Fruit fly (Drosophila melanogaster) whole organism, prepupa: ENCODE measurements around the gene Klp98A.

Experiments used
- CG10669 ChIP-seq: fragments of 200-800 bp; sonication (Bioruptor generic); optimal IDR thresholded peaks from 3 replicates; lab custom pipeline; 2018; ENCODE audit warnings: missing biosample characterization, mild to moderate bottlenecking, missing genetic modification characterization, moderate library complexity
- CG11294 ChIP-seq: fragments of 200-800 bp; sonication (Bioruptor generic); IDR thresholded peaks from 2 replicates; pipeline ENCODE4 v1.3.6; 2022; ENCODE audit warnings: missing biosample characterization, missing genetic modification characterization
- CG11762 ChIP-seq: fragments of 200-800 bp; sonication (Bioruptor generic); optimal IDR thresholded peaks from 3 replicates; lab custom pipeline; 2016; ENCODE audit warnings: missing biosample characterization, missing genetic modification characterization; ENCODE audit not compliant: insufficient read depth
- CG11902 ChIP-seq: fragments of 200-800 bp; sonication (Bioruptor generic); optimal IDR thresholded peaks from 3 replicates; lab custom pipeline; 2016; ENCODE audit warnings: missing biosample characterization, missing genetic modification characterization
- CG15336 ChIP-seq: fragments of 200-800 bp; sonication (Bioruptor generic); IDR thresholded peaks from 2 replicates; pipeline ENCODE4 v1.3.6; 2022; ENCODE audit warnings: missing biosample characterization, missing genetic modification characterization
- CG1621 ChIP-seq: fragments of 200-800 bp; sonication (Bioruptor generic); optimal IDR thresholded peaks from 3 replicates; lab custom pipeline; 2018; ENCODE audit warnings: missing biosample characterization, mild to moderate bottlenecking, missing genetic modification characterization
- CG16779 ChIP-seq: fragments of 200-800 bp; sonication (Bioruptor generic); optimal IDR thresholded peaks from 3 replicates; lab custom pipeline; 2017; ENCODE audit warnings: missing biosample characterization, mild to moderate bottlenecking, missing genetic modification characterization
- CG3032 ChIP-seq: fragments of 200-800 bp; optimal IDR thresholded peaks from 2 replicates; lab custom pipeline; 2019; ENCODE audit warnings: missing biosample characterization, mild to moderate bottlenecking, missing genetic modification characterization, moderate library complexity
- CG31627 ChIP-seq: fragments of 200-800 bp; sonication (Bioruptor generic); optimal IDR thresholded peaks from 3 replicates; lab custom pipeline; 2016; ENCODE audit warnings: missing biosample characterization, missing genetic modification characterization
- CG32006 ChIP-seq: fragments of 200-800 bp; sonication (Bioruptor generic); optimal IDR thresholded peaks from 3 replicates; lab custom pipeline; 2017; ENCODE audit warnings: missing biosample characterization, mild to moderate bottlenecking, missing genetic modification characterization
- CG34406 ChIP-seq: fragments of 200-800 bp; sonication (Bioruptor generic); optimal IDR thresholded peaks from 3 replicates; lab custom pipeline; 2016; ENCODE audit warnings: missing biosample characterization, missing genetic modification characterization
- CG4318 ChIP-seq: fragments of 200-800 bp; sonication (Bioruptor generic); optimal IDR thresholded peaks from 3 replicates; lab custom pipeline; 2017; ENCODE audit warnings: missing biosample characterization, mild to moderate bottlenecking, missing genetic modification characterization
- CG6276 ChIP-seq: fragments of 200-800 bp; sonication (Bioruptor generic); optimal IDR thresholded peaks from 2 replicates; lab custom pipeline; 2017; ENCODE audit warnings: missing biosample characterization, mild to moderate bottlenecking, missing genetic modification characterization
- CG6792 ChIP-seq: fragments of 200-800 bp; sonication (Bioruptor generic); optimal IDR thresholded peaks from 3 replicates; lab custom pipeline; 2016; ENCODE audit warnings: missing biosample characterization, missing genetic modification characterization
- CG7368 ChIP-seq: fragments of 200-800 bp; sonication (Bioruptor generic); optimal IDR thresholded peaks from 3 replicates; lab custom pipeline; 2016; ENCODE audit warnings: missing biosample characterization, missing genetic modification characterization
- CG8119 ChIP-seq: fragments of 200-800 bp; sonication (Bioruptor generic); IDR thresholded peaks from 3 replicates; pipeline ENCODE4 v1.3.6; 2022; ENCODE audit warnings: missing biosample characterization, missing genetic modification characterization
- CG8319 ChIP-seq: fragments of 200-800 bp; sonication (Bioruptor generic); optimal IDR thresholded peaks from 3 replicates; lab custom pipeline; 2016; ENCODE audit warnings: missing biosample characterization, missing genetic modification characterization
- CG8632 ChIP-seq: fragments of 200-800 bp; sonication (Bioruptor generic); optimal IDR thresholded peaks from 3 replicates; lab custom pipeline; 2016; ENCODE audit warnings: missing biosample characterization, missing genetic modification characterization
- CG9139 ChIP-seq: fragments of 200-800 bp; sonication (Bioruptor generic); optimal IDR thresholded peaks from 3 replicates; lab custom pipeline; 2017; ENCODE audit warnings: missing biosample characterization, mild to moderate bottlenecking, missing genetic modification characterization
- Eip78C ChIP-seq: fragments of 200-800 bp; sonication (Bioruptor generic); peaks from one replicate; lab custom pipeline; 2016; ENCODE audit warnings: missing biosample characterization, missing genetic modification characterization
- Eip93F ChIP-seq: fragments of 200-800 bp; sonication (Bioruptor generic); optimal IDR thresholded peaks from 2 replicates; lab custom pipeline; 2016; ENCODE audit warnings: missing biosample characterization, mild to moderate bottlenecking, missing genetic modification characterization
- Ets21C ChIP-seq: fragments of 200-800 bp; sonication (Bioruptor generic); optimal IDR thresholded peaks from 3 replicates; lab custom pipeline; 2016; ENCODE audit warnings: missing biosample characterization, missing genetic modification characterization
- Gug ChIP-seq: fragments of 200-800 bp; sonication (Bioruptor generic); IDR thresholded peaks from 2 replicates; pipeline ENCODE4 v1.3.6; 2022; ENCODE audit warnings: missing biosample characterization, missing genetic modification characterization
- Hr38 ChIP-seq: sonication (Bioruptor generic); optimal IDR thresholded peaks from 2 replicates; lab custom pipeline; 2016; ENCODE audit warnings: missing biosample characterization, missing genetic modification characterization
- Hr4 ChIP-seq: fragments of 200-800 bp; sonication (Bioruptor generic); optimal IDR thresholded peaks from 3 replicates; lab custom pipeline; 2016; ENCODE audit warnings: missing biosample characterization, missing genetic modification characterization
- Met ChIP-seq: fragments of 200-800 bp; sonication (Bioruptor generic); optimal IDR thresholded peaks from 3 replicates; lab custom pipeline; 2016; ENCODE audit warnings: missing biosample characterization, missing genetic modification characterization
- OdsH ChIP-seq: fragments of 200-800 bp; sonication (Bioruptor generic); optimal IDR thresholded peaks from 3 replicates; lab custom pipeline; 2016; ENCODE audit warnings: missing biosample characterization, missing genetic modification characterization
- Smox ChIP-seq: fragments of 200-800 bp; sonication (Bioruptor generic); optimal IDR thresholded peaks from 3 replicates; lab custom pipeline; 2016; ENCODE audit warnings: missing biosample characterization, missing genetic modification characterization
- Sox102F ChIP-seq: fragments of 200-800 bp; sonication (Bioruptor generic); optimal IDR thresholded peaks from 2 replicates; lab custom pipeline; 2016; ENCODE audit warnings: missing biosample characterization, mild to moderate bottlenecking, missing genetic modification characterization
- Sox15 ChIP-seq: fragments of 200-800 bp; sonication (Bioruptor generic); optimal IDR thresholded peaks from 3 replicates; lab custom pipeline; 2016; ENCODE audit warnings: missing biosample characterization, missing genetic modification characterization
- achi ChIP-seq: fragments of 200-800 bp; sonication (Bioruptor generic); optimal IDR thresholded peaks from 3 replicates; lab custom pipeline; 2016; ENCODE audit warnings: missing biosample characterization, missing genetic modification characterization
- dac ChIP-seq: fragments of 200-800 bp; sonication (Bioruptor generic); optimal IDR thresholded peaks from 2 replicates; lab custom pipeline; 2017; ENCODE audit warnings: missing biosample characterization, mild to moderate bottlenecking, missing genetic modification characterization
- eg ChIP-seq: fragments of 200-800 bp; sonication (Bioruptor generic); IDR thresholded peaks from 3 replicates; pipeline ENCODE4 v1.3.6; 2022; ENCODE audit warnings: missing biosample characterization, missing genetic modification characterization
- esn ChIP-seq: fragments of 200-800 bp; sonication (Bioruptor generic); optimal IDR thresholded peaks from 2 replicates; lab custom pipeline; 2016; ENCODE audit warnings: missing biosample characterization, mild to moderate bottlenecking, missing genetic modification characterization, moderate library complexity
- fd85E ChIP-seq: fragments of 200-800 bp; sonication (Bioruptor generic); optimal IDR thresholded peaks from 3 replicates; lab custom pipeline; 2016; ENCODE audit warnings: missing biosample characterization, missing genetic modification characterization
- lz ChIP-seq: fragments of 200-800 bp; sonication (Bioruptor generic); optimal IDR thresholded peaks from 3 replicates; lab custom pipeline; 2016; ENCODE audit warnings: missing biosample characterization, missing genetic modification characterization
- net ChIP-seq: fragments of 200-800 bp; sonication (Bioruptor generic); optimal IDR thresholded peaks from 3 replicates; lab custom pipeline; 2016; ENCODE audit warnings: missing biosample characterization, missing genetic modification characterization
- pdm3 ChIP-seq: fragments of 200-800 bp; sonication (Bioruptor generic); optimal IDR thresholded peaks from 3 replicates; lab custom pipeline; 2016; ENCODE audit warnings: missing biosample characterization, missing genetic modification characterization
- salr ChIP-seq, 2 experiments: fragments of 200-800 bp; sonication (Bioruptor generic); optimal IDR thresholded peaks; 3 replicates each; lab custom pipeline; 2016 to 2018; ENCODE audit warnings: missing biosample characterization in 2 of 2, missing genetic modification characterization in 2 of 2, mild to moderate bottlenecking in 1 of 2
- spab ChIP-seq: fragments of 200-800 bp; sonication (Bioruptor generic); optimal IDR thresholded peaks from 2 replicates; lab custom pipeline; 2017; ENCODE audit warnings: missing biosample characterization, mild to moderate bottlenecking, missing genetic modification characterization, missing genetic modification reagents
- ss ChIP-seq, 2 experiments: fragments of 200-800 bp; sonication (Bioruptor generic); optimal IDR thresholded peaks; 2 replicates in 1 of 2; 3 replicates in 1 of 2; lab custom pipeline; 2017 to 2018; ENCODE audit warnings: mild to moderate bottlenecking in 2 of 2, missing biosample characterization in 2 of 2, missing genetic modification characterization in 2 of 2, moderate library complexity in 1 of 2
- vri ChIP-seq: fragments of 200-800 bp; sonication (Bioruptor generic); optimal IDR thresholded peaks from 3 replicates; lab custom pipeline; 2016; ENCODE audit warnings: missing biosample characterization, mild to moderate bottlenecking, missing genetic modification characterization

The Klp98A gene

dm6 chr3R:27569706-27570105, 10.8 kb upstream of the Klp98A start (continued):
- TF ChIP-seq CG11762, result peak; percentile 87
- TF ChIP-seq CG11294 (GFP tag; lab: Robert Waterston, UW), result peak; percentile 93
- TF ChIP-seq CG8119, result peak; percentile 96
- TF ChIP-seq salr (GFP tag; optimal IDR thresholded peaks at IDR 0.05; lab: Kevin White, UChicago), result peak in 1 of 2 experiments; percentile 32
- TF ChIP-seq CG16779 (tag; lab: Kevin White, UChicago), result peak; percentile 74
- TF ChIP-seq ss (GFP tag; optimal IDR thresholded peaks at IDR 0.05; lab: Kevin White, UChicago), result peak in 1 of 2 experiments; percentile 81
- TF ChIP-seq CG31627 (GFP tag; lab: Kevin White, UChicago), result peak; percentile 89
- TF ChIP-seq CG6276 (GFP tag; lab: Kevin White, UChicago), result peak; percentile 94
- no peak for TF ChIP-seq OdsH (GFP tag; lab: Kevin White, UChicago)
- peak; percentile 67 for TF ChIP-seq CG3032 (tag; lab: Kevin White, UChicago)
- peak; percentile 98 for TF ChIP-seq Eip78C (GFP tag; lab: Kevin White, UChicago)
- TF ChIP-seq CG8632 (GFP tag; lab: Kevin White, UChicago), result peak; percentile 74
- TF ChIP-seq lz (GFP tag; lab: Kevin White, UChicago), result peak; percentile 89
- peak; percentile 97 for TF ChIP-seq CG15336 (GFP tag; lab: Robert Waterston, UW)
- TF ChIP-seq Hr38 (GFP tag; lab: Kevin White, UChicago), result peak; percentile 61
- TF ChIP-seq Hr4 (GFP tag; lab: Kevin White, UChicago), result peak; percentile 96
- TF ChIP-seq Gug (GFP tag; lab: Robert Waterston, UW), result peak; percentile 93
- TF ChIP-seq CG32006 (GFP tag; lab: Kevin White, UChicago), result peak; percentile 94
- peak; percentile 69 for TF ChIP-seq spab (GFP tag; lab: Kevin White, UChicago)
- TF ChIP-seq Sox15 (GFP tag; lab: Kevin White, UChicago), result peak; percentile 72
- TF ChIP-seq Met (GFP tag; lab: Kevin White, UChicago), result peak; percentile 92
- TF ChIP-seq CG6792 (GFP tag; lab: Kevin White, UChicago), result peak; percentile 84
- TF ChIP-seq eg, result peak; percentile 98
- peak; percentile 45 for TF ChIP-seq Eip93F (GFP tag; lab: Kevin White, UChicago)
- TF ChIP-seq CG9139 (GFP tag; lab: Kevin White, UChicago), result peak; percentile 53
- TF ChIP-seq achi (GFP tag; lab: Kevin White, UChicago), result peak; percentile 93
- no peak for TF ChIP-seq Ets21C
- TF ChIP-seq Sox102F (GFP tag; lab: Kevin White, UChicago), result no peak
- peak; percentile 91 for TF ChIP-seq dac (GFP tag; lab: Kevin White, UChicago)
- TF ChIP-seq CG11902 (GFP tag; lab: Kevin White, UChicago), result peak; percentile 92
- peak; percentile 89 for TF ChIP-seq net
- TF ChIP-seq esn (GFP tag; lab: Kevin White, UChicago), result peak; percentile 87
- no peak for TF ChIP-seq Smox (GFP tag; lab: Kevin White, UChicago)

dm6 chr3R:27568545-27568944, 9.6 kb upstream of the Klp98A start:
- TF ChIP-seq Hr4 (GFP tag; lab: Kevin White, UChicago), result no peak
- TF ChIP-seq CG4318 (GFP tag; lab: Kevin White, UChicago), result no peak
- peak; percentile 29 for TF ChIP-seq Eip93F (GFP tag; lab: Kevin White, UChicago)
- TF ChIP-seq salr (GFP tag; optimal IDR thresholded peaks at IDR 0.05; lab: Kevin White, UChicago), result no peak
- no peak for TF ChIP-seq pdm3 (GFP tag; lab: Kevin White, UChicago)
- TF ChIP-seq CG34406, result no peak
- TF ChIP-seq CG10669 (GFP tag; lab: Kevin White, UChicago), result no peak
- TF ChIP-seq CG1621, result no peak
- TF ChIP-seq vri, result peak; percentile 19
- TF ChIP-seq CG8319 (GFP tag; lab: Kevin White, UChicago), result no peak
- no peak for TF ChIP-seq dac (GFP tag; lab: Kevin White, UChicago)
- TF ChIP-seq CG7368 (GFP tag; lab: Kevin White, UChicago), result no peak
- no peak for TF ChIP-seq fd85E
- TF ChIP-seq, all 60 proteins: peak for 2
